Fruit fly (Drosophila melanogaster) whole organism, embryonic: ENCODE measurements around the gene Naam.
A peak's percentile ranks its signal among the peaks of the same experiment; 100 is the strongest.

ENCODE experiments used
- Antp ChIP-seq: fragments of 200-800 bp; sonication (Bioruptor generic); optimal IDR thresholded peaks from 3 replicates; lab custom pipeline; 2016; ENCODE audit warnings: missing biosample characterization, missing genetic modification characterization
- CG10565 ChIP-seq: fragments of 200-800 bp; sonication (Bioruptor generic); optimal IDR thresholded peaks from 3 replicates; lab custom pipeline; 2016; ENCODE audit warnings: missing biosample characterization, mild to moderate bottlenecking, missing genetic modification characterization
- CG12769 ChIP-seq: fragments of 200-800 bp; sonication (Bioruptor generic); optimal IDR thresholded peaks from 2 replicates; lab custom pipeline; 2019; ENCODE audit warnings: missing biosample characterization, mild to moderate bottlenecking, missing genetic modification characterization, moderate library complexity
- CG1647 ChIP-seq: fragments of 200-800 bp; sonication (Bioruptor generic); optimal IDR thresholded peaks from 3 replicates; lab custom pipeline; 2016; ENCODE audit warnings: missing biosample characterization, missing genetic modification characterization
- CG16779 ChIP-seq: fragments of 200-800 bp; sonication (Bioruptor generic); IDR thresholded peaks from 2 replicates; pipeline ENCODE4 v1.3.6; 2022; ENCODE audit warnings: missing biosample characterization, missing genetic modification characterization
- CG18476 ChIP-seq: fragments of 200-800 bp; sonication (Bioruptor generic); optimal IDR thresholded peaks from 2 replicates; lab custom pipeline; 2016; ENCODE audit warnings: missing biosample characterization, mild to moderate bottlenecking, missing genetic modification characterization
- CG2712 ChIP-seq: fragments of 200-800 bp; optimal IDR thresholded peaks from 3 replicates; lab custom pipeline; 2019; ENCODE audit warnings: missing biosample characterization, mild to moderate bottlenecking, missing genetic modification characterization, moderate library complexity
- CG4730 ChIP-seq: fragments of 200-800 bp; sonication (Bioruptor generic); IDR thresholded peaks from 2 replicates; pipeline ENCODE4 v1.3.6; 2022; ENCODE audit warnings: missing biosample characterization, missing genetic modification characterization
- CG6813 ChIP-seq: fragments of 200-800 bp; sonication (Bioruptor generic); optimal IDR thresholded peaks from 2 replicates; lab custom pipeline; 2017; ENCODE audit warnings: missing biosample characterization, missing genetic modification characterization, mild to moderate bottlenecking, moderate library complexity, missing genetic modification reagents
- CG7745 ChIP-seq: fragments of 200-800 bp; sonication (Bioruptor generic); optimal IDR thresholded peaks from 2 replicates; lab custom pipeline; 2018; ENCODE audit warnings: missing biosample characterization, mild to moderate bottlenecking, missing genetic modification characterization, moderate library complexity
- CG7928 ChIP-seq: fragments of 200-800 bp; sonication (Bioruptor generic); optimal IDR thresholded peaks from 2 replicates; lab custom pipeline; 2017; ENCODE audit warnings: missing biosample characterization, mild to moderate bottlenecking, missing genetic modification characterization
- CG8281 ChIP-seq: fragments of 200-800 bp; sonication (Bioruptor generic); optimal IDR thresholded peaks from 2 replicates; lab custom pipeline; 2018; ENCODE audit warnings: missing biosample characterization, mild to moderate bottlenecking, missing genetic modification characterization, moderate library complexity
- CG8359 ChIP-seq: fragments of 200-800 bp; sonication (Bioruptor generic); optimal IDR thresholded peaks from 2 replicates; lab custom pipeline; 2017; ENCODE audit warnings: missing biosample characterization, mild to moderate bottlenecking, missing genetic modification characterization, borderline replicate concordance
- CTCF ChIP-seq: fragments of 200-800 bp; sonication (Bioruptor generic); optimal IDR thresholded peaks from 2 replicates; lab custom pipeline; 2017; ENCODE audit warnings: missing biosample characterization, mild to moderate bottlenecking, missing genetic modification characterization, moderate library complexity
- Dip2 ChIP-seq: fragments of 200-800 bp; sonication (Bioruptor generic); IDR thresholded peaks from 2 replicates; pipeline ENCODE4 v1.3.6; 2022; ENCODE audit warnings: missing biosample characterization, missing genetic modification characterization
- Dref ChIP-seq: fragments of 200-800 bp; sonication (Bioruptor generic); IDR thresholded peaks from 2 replicates; pipeline ENCODE4 v1.3.6; 2022; ENCODE audit warnings: missing biosample characterization, missing genetic modification characterization
- HLH3B ChIP-seq: fragments of 200-800 bp; sonication (Bioruptor generic); IDR thresholded peaks from 2 replicates; pipeline ENCODE4 v1.3.6; 2022; ENCODE audit warnings: missing biosample characterization, missing genetic modification characterization
- HLH4C ChIP-seq: fragments of 200-800 bp; sonication (Bioruptor generic); IDR thresholded peaks from 3 replicates; pipeline ENCODE4 v1.3.6; 2022; ENCODE audit warnings: missing biosample characterization, missing genetic modification characterization; ENCODE audit not compliant: partially characterized antibody
- HmgD ChIP-seq: fragments of 200-800 bp; sonication (Bioruptor generic); optimal IDR thresholded peaks from 3 replicates; lab custom pipeline; 2016; ENCODE audit warnings: missing biosample characterization, missing genetic modification characterization
- HmgZ ChIP-seq: fragments of 200-800 bp; sonication (Bioruptor generic); optimal IDR thresholded peaks from 2 replicates; lab custom pipeline; 2018; ENCODE audit warnings: missing biosample characterization, mild to moderate bottlenecking, missing genetic modification characterization
- Hr3 ChIP-seq: fragments of 200-800 bp; sonication (Bioruptor generic); optimal IDR thresholded peaks from 3 replicates; lab custom pipeline; 2016; ENCODE audit warnings: missing biosample characterization, missing genetic modification characterization
- Hsf ChIP-seq: fragments of 200-800 bp; sonication (Bioruptor generic); optimal IDR thresholded peaks from 3 replicates; lab custom pipeline; 2016; ENCODE audit warnings: missing biosample characterization, missing genetic modification characterization
- Lim3 ChIP-seq: fragments of 200-800 bp; sonication (Bioruptor generic); IDR thresholded peaks from 2 replicates; pipeline ENCODE4 v1.3.6; 2022; ENCODE audit warnings: missing biosample characterization, missing genetic modification characterization
- Optix ChIP-seq: fragments of 200-800 bp; sonication (Bioruptor generic); IDR thresholded peaks from 3 replicates; pipeline ENCODE4 v1.3.6; 2022; ENCODE audit warnings: missing biosample characterization, missing genetic modification characterization
- PHDP ChIP-seq: fragments of 200-800 bp; sonication (Bioruptor generic); optimal IDR thresholded peaks from 3 replicates; lab custom pipeline; 2018; ENCODE audit warnings: missing biosample characterization, mild to moderate bottlenecking, missing genetic modification characterization, moderate library complexity
- Poxn ChIP-seq: fragments of 200-800 bp; sonication (Bioruptor generic); IDR thresholded peaks from 2 replicates; pipeline ENCODE4 v1.3.6; 2022; ENCODE audit warnings: missing biosample characterization, missing genetic modification characterization
- Side ChIP-seq: fragments of 200-800 bp; sonication (Bioruptor generic); optimal IDR thresholded peaks from 2 replicates; lab custom pipeline; 2016; ENCODE audit warnings: missing biosample characterization, missing genetic modification characterization
- Trl ChIP-seq, 3 experiments: fragments of >200 bp in 2 of 3; fragments of 200-800 bp in 1 of 3; sonication (Bioruptor generic) in 1 of 3; optimal IDR thresholded peaks; 2 replicates in 1 of 3; 3 replicates in 2 of 3; lab custom pipeline; 2016 to 2017; ENCODE audit warnings: missing biosample characterization in 1 of 3, missing genetic modification characterization in 1 of 3
- abd-A ChIP-seq: fragments of 200-800 bp; sonication (Bioruptor generic); optimal IDR thresholded peaks from 3 replicates; lab custom pipeline; 2019; ENCODE audit warnings: missing biosample characterization, mild to moderate bottlenecking, missing genetic modification characterization, moderate library complexity
- ato ChIP-seq: fragments of 200-800 bp; sonication (Bioruptor generic); IDR thresholded peaks from 2 replicates; pipeline ENCODE4 v1.3.6; 2022; ENCODE audit warnings: missing biosample characterization, missing genetic modification characterization; ENCODE audit not compliant: partially characterized antibody
- chinmo ChIP-seq: fragments of 200-800 bp; sonication (Bioruptor generic); IDR thresholded peaks from 4 replicates; pipeline ENCODE4 v1.3.6; 2022; ENCODE audit warnings: missing biosample characterization, missing genetic modification characterization; ENCODE audit not compliant: partially characterized antibody
- chn ChIP-seq: fragments of 200-800 bp; sonication (Bioruptor generic); optimal IDR thresholded peaks from 2 replicates; lab custom pipeline; 2016; ENCODE audit warnings: missing biosample characterization, missing genetic modification characterization
- crp ChIP-seq, 2 experiments: fragments of 200-800 bp; sonication (Bioruptor generic); optimal IDR thresholded peaks; 2 replicates in 1 of 2; 3 replicates in 1 of 2; lab custom pipeline; 2017; ENCODE audit warnings: missing biosample characterization in 2 of 2, missing genetic modification characterization in 2 of 2, mild to moderate bottlenecking in 1 of 2, moderate library complexity in 1 of 2
- exex ChIP-seq: fragments of 200-800 bp; sonication (Bioruptor generic); optimal IDR thresholded peaks from 4 replicates; lab custom pipeline; 2018; ENCODE audit warnings: missing biosample characterization, mild to moderate bottlenecking, missing genetic modification characterization, moderate library complexity
- fd3F ChIP-seq: fragments of 200-800 bp; sonication (Bioruptor generic); optimal IDR thresholded peaks from 2 replicates; lab custom pipeline; 2018; ENCODE audit warnings: missing biosample characterization, mild to moderate bottlenecking, missing genetic modification characterization, moderate library complexity
- ftz-f1 ChIP-seq: fragments of 200-800 bp; sonication (Bioruptor generic); optimal IDR thresholded peaks from 2 replicates; lab custom pipeline; 2016; ENCODE audit warnings: missing biosample characterization, missing genetic modification characterization
- gcm ChIP-seq: fragments of 200-800 bp; sonication (Bioruptor generic); optimal IDR thresholded peaks from 2 replicates; lab custom pipeline; 2019; ENCODE audit warnings: missing biosample characterization, mild to moderate bottlenecking, missing genetic modification characterization, moderate library complexity
- gt ChIP-seq: fragments of 200-800 bp; sonication (Bioruptor generic); IDR thresholded peaks from 2 replicates; pipeline ENCODE4 v1.3.6; 2022; ENCODE audit warnings: missing biosample characterization, missing genetic modification characterization
- hkb ChIP-seq, 2 experiments: fragments of 200-800 bp in 1 of 2; fragments of >200 bp in 1 of 2; sonication (Bioruptor generic) in 1 of 2; IDR thresholded peaks in 1 of 2; optimal IDR thresholded peaks in 1 of 2; 2 replicates each; pipeline versions ENCODE4 v1.3.6 to Lab custom; 2017 to 2022; ENCODE audit warnings: missing biosample characterization in 1 of 2, missing genetic modification characterization in 1 of 2
- pros ChIP-seq: fragments of 200-800 bp; sonication (Bioruptor generic); optimal IDR thresholded peaks from 3 replicates; lab custom pipeline; 2019; ENCODE audit warnings: missing biosample characterization, mild to moderate bottlenecking, missing genetic modification characterization, moderate library complexity
- sens ChIP-seq: fragments of 200-800 bp; sonication (Bioruptor generic); peaks from one replicate; lab custom pipeline; 2016; ENCODE audit warnings: missing biosample characterization, missing genetic modification characterization
- so ChIP-seq: fragments of 200-800 bp; sonication (Bioruptor generic); IDR thresholded peaks from 3 replicates; pipeline ENCODE4 v1.3.6; 2022; ENCODE audit warnings: missing biosample characterization, missing genetic modification characterization
- sr ChIP-seq: fragments of 200-800 bp; sonication (Bioruptor generic); IDR thresholded peaks from 3 replicates; pipeline ENCODE4 v1.3.6; 2022; ENCODE audit warnings: missing biosample characterization, missing genetic modification characterization
- twi ChIP-seq: fragments of 200-800 bp; optimal IDR thresholded peaks from 2 replicates; lab custom pipeline; 2019; ENCODE audit warnings: missing biosample characterization, mild to moderate bottlenecking, missing genetic modification characterization, moderate library complexity
- unc-4 ChIP-seq: fragments of 200-800 bp; sonication (Bioruptor generic); IDR thresholded peaks from 2 replicates; pipeline ENCODE4 v1.3.6; 2022; ENCODE audit warnings: missing biosample characterization, missing genetic modification characterization; ENCODE audit not compliant: partially characterized antibody
- vvl ChIP-seq: fragments of 200-800 bp; sonication (Bioruptor generic); IDR thresholded peaks from 2 replicates; pipeline ENCODE4 v1.3.6; 2022; ENCODE audit warnings: missing biosample characterization, missing genetic modification characterization

Gene Naam

dm6 chr3R:19632685-19633116, 38.5 kb upstream of the Naam start, which contains the start of gene CG6231 (continued):
- TF ChIP-seq CG18476 (GFP tag; lab: Kevin White, UChicago) (no peak), CG4730 (GFP tag; lab: Robert Waterston, UW) (0 out of 2 replicates have a peak, but pooled peaks have one; percentile 3), CG7928 (GFP tag; lab: Kevin White, UChicago) (peak; percentile 75), sr (GFP tag; lab: Robert Waterston, UW) (no peak), Antp (GFP tag; lab: Kevin White, UChicago) (peak; percentile 8), CG12769 (peak; percentile 9), CG7745 (no peak), pros (peak; percentile 26), vvl (GFP tag; lab: Robert Waterston, UW) (peak; percentile 46; the same call in 1 of the 2 replicates)

- TF ChIP-seq fd3F (GFP tag; lab: Kevin White, UChicago) (no peak), CG1647 (GFP tag; lab: Kevin White, UChicago) (no peak), CG10565 (GFP tag; lab: Kevin White, UChicago) (no peak), CG8281 (tag; lab: Kevin White, UChicago) (no peak), gcm (GFP tag; lab: Kevin White, UChicago) (no peak), CTCF (GFP tag; lab: Kevin White, UChicago) (no peak), gt (no peak), Hsf (GFP tag; lab: Kevin White, UChicago) (no peak), CG16779 (GFP tag; lab: Robert Waterston, UW) (no peak), CG2712 (tag; lab: Kevin White, UChicago) (no peak), Optix (GFP tag; lab: Robert Waterston, UW) (no peak), Side (no peak), chinmo (GFP tag; lab: Robert Waterston, UW) (no peak), Poxn (GFP tag; lab: Robert Waterston, UW) (no peak), twi (tag; lab: Kevin White, UChicago) (no peak), Hr3 (GFP tag; lab: Kevin White, UChicago) (no peak), HmgZ (tag; lab: Kevin White, UChicago) (no peak), HmgD (no peak), exex (tag; lab: Kevin White, UChicago) (no peak)
Measured at dm6 chr3R:19634649-19635048, 36.6 kb upstream of the Naam start, which contains the start of gene CG34138. Gene CG34138, plus strand, starts transcription at chr3R:19634949.

dm6 chr3R:19638004-19638403, 33.2 kb upstream of the Naam start:
- TF ChIP-seq chn (GFP tag; lab: Kevin White, UChicago) (no peak), HLH3B (GFP tag; lab: Robert Waterston, UW) (0 out of 2 replicates have a peak, but pooled peaks have one; percentile 12)

DNA sequence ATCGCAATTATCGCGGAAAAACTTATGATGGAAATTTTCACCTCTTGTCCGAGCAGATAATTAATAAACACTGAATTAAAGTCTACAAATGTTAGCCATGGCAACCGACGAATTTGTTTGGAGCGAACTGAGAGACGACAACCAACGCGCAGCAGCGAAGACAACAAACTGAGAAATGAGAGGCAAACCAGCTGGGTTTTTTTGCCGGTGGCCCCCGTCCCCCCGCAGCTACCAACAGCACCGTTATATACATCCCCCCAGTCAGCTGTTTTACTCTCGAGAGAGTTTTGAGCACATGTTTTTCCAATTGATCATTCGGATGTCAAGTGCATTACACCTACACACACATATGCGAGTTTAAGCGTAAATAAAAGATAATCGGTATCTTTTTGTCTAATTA, 30.2 kb upstream of the Naam start:
- TF ChIP-seq abd-A (tag; lab: Kevin White, UChicago), result peak; percentile 16
- TF ChIP-seq Dref (GFP tag; lab: Robert Waterston, UW), result 0 out of 2 replicates have a peak, but pooled peaks have one; percentile 22
- TF ChIP-seq Trl (optimal IDR thresholded peaks at IDR 0.05; lab: Kevin White, UChicago), result peak; percentile 55 to 79
- no peak for TF ChIP-seq Trl (GFP tag; optimal IDR thresholded peaks at IDR 0.05; lab: Kevin White, UChicago)
- no peak for TF ChIP-seq Lim3 (GFP tag; lab: Robert Waterston, UW)
- peak; percentile 50 for TF ChIP-seq ftz-f1 (GFP tag; lab: Kevin White, UChicago)
- TF ChIP-seq CG8359 (GFP tag; lab: Kevin White, UChicago), result peak; percentile 32
- TF ChIP-seq ato (GFP tag; lab: Robert Waterston, UW), result no peak
- TF ChIP-seq so (GFP tag; lab: Robert Waterston, UW), result 0 out of 3 replicates have a peak, but pooled peaks have one; percentile 46
- no peak for TF ChIP-seq HLH4C (GFP tag; lab: Robert Waterston, UW)
- TF ChIP-seq PHDP (tag; lab: Kevin White, UChicago), result peak; percentile 33
- peak; percentile 51 to 89 for TF ChIP-seq crp (GFP tag; optimal IDR thresholded peaks at IDR 0.05; lab: Kevin White, UChicago)
- TF ChIP-seq unc-4, result peak; percentile 33; the same call in 1 of the 2 replicates
- TF ChIP-seq hkb (optimal IDR thresholded peaks at IDR 0.05; lab: Kevin White, UChicago), result no peak
- TF ChIP-seq hkb (GFP tag; IDR thresholded peaks at IDR 0.05; lab: Robert Waterston, UW), result no peak
- peak; percentile 26; the same call in 1 of the 2 replicates for TF ChIP-seq vvl (GFP tag; lab: Robert Waterston, UW)
- TF ChIP-seq CG6813 (GFP tag; lab: Kevin White, UChicago), result peak; percentile 4
- no peak for TF ChIP-seq Dip2 (GFP tag; lab: Robert Waterston, UW)
- no peak for TF ChIP-seq sens (GFP tag; lab: Kevin White, UChicago)
